Fruit fly (Drosophila melanogaster): ENCODE measurements around the gene qjt.

DNA sequence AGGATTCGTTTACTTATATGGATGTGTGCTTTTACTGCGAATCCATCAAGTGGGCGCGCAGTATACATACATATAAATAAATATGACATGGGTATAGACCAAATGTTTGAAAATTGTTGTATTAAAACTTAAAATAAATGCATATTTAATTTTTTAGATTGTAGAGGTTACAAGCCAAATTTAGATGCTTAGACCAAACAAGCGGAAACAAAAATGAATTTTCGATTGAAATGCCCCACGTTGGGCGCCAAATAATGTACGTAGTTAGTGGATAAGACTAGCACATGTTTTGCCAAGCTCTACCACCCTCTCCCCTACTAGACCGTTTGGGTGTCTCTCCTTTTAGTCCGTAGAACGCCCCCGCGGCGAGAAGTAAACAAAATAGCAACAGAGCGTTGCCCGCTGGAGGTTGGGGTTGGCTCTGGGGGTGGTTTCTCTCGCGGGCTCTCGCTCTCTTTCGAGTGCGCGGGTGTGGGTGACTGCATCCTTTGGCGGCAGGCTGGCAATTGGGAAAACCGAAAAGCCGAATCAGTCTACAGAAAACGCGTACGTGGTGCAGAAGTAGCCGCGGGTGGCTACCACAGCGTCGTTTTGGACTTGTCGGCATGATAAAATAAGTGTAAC lies 39.9 kb upstream of the qjt start, which contains the start of gene CG18265:
- TF ChIP-seq cic (GFP tag; optimal IDR thresholded peaks at IDR 0.05) (no peak), tj (GFP tag; optimal IDR thresholded peaks at IDR 0.05) (no peak), kay (GFP tag; ENCODE audit: borderline replicate concordance) (no peak), CG33017 (tag; optimal IDR thresholded peaks at IDR 0.05) (no peak), CG12768 (GFP tag; optimal IDR thresholded peaks at IDR 0.05) (no peak), CG7101 (tag; optimal IDR thresholded peaks at IDR 0.05) (no peak), ovo (GFP tag; optimal IDR thresholded peaks at IDR 0.05) (no peak), CG14711 (tag; optimal IDR thresholded peaks at IDR 0.05) (no peak), toe (GFP tag; optimal IDR thresholded peaks at IDR 0.05) (no peak), Mnt (GFP tag; optimal IDR thresholded peaks at IDR 0.05) (no peak), pad (GFP tag; optimal IDR thresholded peaks at IDR 0.05) (no peak), bab1 (GFP tag; optimal IDR thresholded peaks at IDR 0.05) (no peak), cnc (optimal IDR thresholded peaks at IDR 0.05) (no peak)

Measured in whole organism, adult.